Fruit fly (Drosophila melanogaster) whole organism, pupa: ENCODE data around the gene CG33233.

Source experiments
- CG13204 ChIP-seq: fragments of 200-800 bp; sonication (Bioruptor generic); optimal IDR thresholded peaks from 2 replicates; lab custom pipeline; 2018; ENCODE audit warnings: missing biosample characterization, mild to moderate bottlenecking, missing genetic modification characterization, moderate library complexity
- CG14655 ChIP-seq: fragments of 200-800 bp; sonication (Bioruptor generic); optimal IDR thresholded peaks from 3 replicates; lab custom pipeline; 2017; ENCODE audit warnings: mild to moderate bottlenecking, missing biosample characterization, missing genetic modification reagents, missing genetic modification characterization
- CG15710 ChIP-seq: fragments of 200-800 bp; sonication (Bioruptor generic); optimal IDR thresholded peaks from 2 replicates; lab custom pipeline; 2018; ENCODE audit warnings: missing biosample characterization, mild to moderate bottlenecking, missing genetic modification characterization, moderate library complexity
- CG34367 ChIP-seq: fragments of 200-800 bp; sonication (Bioruptor generic); optimal IDR thresholded peaks from 2 replicates; lab custom pipeline; 2018; ENCODE audit warnings: missing biosample characterization, mild to moderate bottlenecking, missing genetic modification characterization
- CG8159 ChIP-seq: fragments of 200-800 bp; sonication (Bioruptor generic); optimal IDR thresholded peaks from 3 replicates; lab custom pipeline; 2018; ENCODE audit warnings: missing biosample characterization, mild to moderate bottlenecking, missing genetic modification characterization, moderate library complexity
- CG8301 ChIP-seq: fragments of 200-800 bp; sonication (Bioruptor generic); optimal IDR thresholded peaks from 2 replicates; lab custom pipeline; 2018; ENCODE audit warnings: missing biosample characterization, mild to moderate bottlenecking, missing genetic modification characterization
- CG9948 ChIP-seq: fragments of 200-800 bp; sonication (Bioruptor generic); optimal IDR thresholded peaks from 2 replicates; lab custom pipeline; 2018; ENCODE audit warnings: missing biosample characterization, mild to moderate bottlenecking, missing genetic modification characterization, moderate library complexity
- D1 ChIP-seq: fragments of 200-800 bp; sonication (Bioruptor generic); optimal IDR thresholded peaks from 2 replicates; lab custom pipeline; 2018; ENCODE audit warnings: missing biosample characterization, mild to moderate bottlenecking, missing genetic modification characterization, moderate library complexity
- EcR ChIP-seq: fragments of 200-800 bp; sonication (Bioruptor generic); optimal IDR thresholded peaks from 3 replicates; lab custom pipeline; 2019; ENCODE audit warnings: missing biosample characterization, missing genetic modification characterization, mild to moderate bottlenecking, moderate library complexity, missing genetic modification reagents
- Pif1A ChIP-seq: fragments of 200-800 bp; sonication (Bioruptor generic); optimal IDR thresholded peaks from 3 replicates; lab custom pipeline; 2016; ENCODE audit warnings: missing biosample characterization, missing genetic modification characterization
- rn ChIP-seq: fragments of 200-800 bp; sonication (Bioruptor generic); IDR thresholded peaks from 2 replicates; pipeline ENCODE4 v1.3.6; 2022; ENCODE audit warnings: missing biosample characterization, missing genetic modification characterization

DNA sequence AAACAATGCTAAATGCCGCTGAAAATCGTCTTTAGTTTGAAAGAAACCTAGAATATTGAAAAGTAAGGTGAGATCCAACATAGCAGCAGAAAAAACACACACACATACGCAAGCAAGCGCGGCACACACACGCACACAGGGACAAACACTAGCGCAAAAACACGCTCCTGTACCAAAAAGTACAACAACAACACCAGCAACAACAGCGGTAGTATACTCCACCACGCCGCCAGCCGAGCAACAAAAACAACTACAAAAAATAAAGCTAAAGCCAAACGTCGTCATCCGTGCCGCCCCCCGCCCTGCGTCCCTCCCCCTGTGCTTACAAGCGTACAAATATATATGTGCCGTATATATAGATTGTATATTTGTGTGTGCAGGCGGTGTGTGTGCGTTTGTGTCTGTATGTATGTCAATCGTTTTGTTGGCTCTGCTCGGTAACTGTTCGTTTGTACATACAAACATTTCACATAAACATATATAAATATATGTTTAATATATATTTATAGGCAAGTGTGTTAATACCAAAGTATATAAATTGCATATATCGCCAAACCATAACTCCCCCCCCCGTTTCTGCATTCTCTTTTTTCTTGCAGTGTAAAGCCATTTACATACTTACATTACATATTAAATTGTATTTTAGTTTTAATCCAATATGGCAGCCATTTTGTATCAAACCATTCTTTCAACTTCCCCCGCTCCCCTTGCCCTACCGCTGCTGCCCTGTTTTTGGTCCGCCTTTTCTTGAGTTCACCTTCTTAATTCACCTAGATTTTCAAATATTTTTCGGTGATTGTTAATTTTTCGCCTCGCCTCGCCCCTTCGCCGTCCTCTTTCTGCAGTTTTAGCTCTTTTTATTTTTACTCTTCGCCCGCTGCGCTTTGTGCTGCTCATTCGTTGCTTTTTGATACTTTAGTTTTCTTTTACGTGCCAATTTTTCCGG is 23.1 kb upstream of the CG33233 start:
- TF ChIP-seq CG8159 (tag; lab: Kevin White, UChicago) (peak; percentile 53), EcR (GFP tag; lab: Kevin White, UChicago) (no peak), CG9948 (peak; percentile 27), Pif1A (GFP tag; lab: Kevin White, UChicago) (no peak), CG34367 (no peak), CG14655 (GFP tag; lab: Kevin White, UChicago) (no peak), rn (GFP tag; lab: Robert Waterston, UW) (no peak), CG13204 (peak; percentile 29), CG15710 (peak; percentile 27), D1 (tag; lab: Kevin White, UChicago) (no peak), CG8301 (tag; lab: Kevin White, UChicago) (no peak)
